Worm (Caenorhabditis elegans) whole organism, L2 larva: ENCODE measurements around the gene gnrr-4.

Source experiments
- ceh-16 ChIP-seq: fragments of 150-350 bp; optimal IDR thresholded peaks from 2 replicates; lab custom pipeline; 2014; ENCODE audit warnings: missing biosample characterization, missing genetic modification characterization
- dmd-4 ChIP-seq: sonication (generic microtip); optimal IDR thresholded peaks from 2 replicates; lab custom pipeline; 2017; ENCODE audit warnings: missing biosample characterization, missing genetic modification characterization
- lin-39 ChIP-seq: fragments of 150-350 bp; optimal IDR thresholded peaks from 2 replicates; lab custom pipeline; 2014; ENCODE audit warnings: missing biosample characterization, missing genetic modification reagents, missing genetic modification characterization
- mab-5 ChIP-seq: fragments of 150-350 bp; optimal IDR thresholded peaks from 2 replicates; lab custom pipeline; 2014; ENCODE audit warnings: missing biosample characterization, missing genetic modification characterization
- mdl-1 ChIP-seq, 2 experiments: fragments of 150-350 bp in 1 of 2; sonication (generic microtip) in 1 of 2; optimal IDR thresholded peaks; 2 replicates each; lab custom pipeline; 2017; ENCODE audit warnings: missing biosample characterization in 2 of 2, missing genetic modification characterization in 2 of 2
- zag-1 ChIP-seq: fragments of 150-350 bp; optimal IDR thresholded peaks from 2 replicates; lab custom pipeline; 2014; ENCODE audit warnings: missing biosample characterization, missing genetic modification characterization

- TF ChIP-seq zag-1: no peak
- peak in 1 of 2 experiments; percentile 44 for TF ChIP-seq mdl-1 (tag; optimal IDR thresholded peaks at IDR 0.05; lab: Kevin White, UChicago)
- no peak for TF ChIP-seq ceh-16 (tag; lab: Kevin White, UChicago)
- TF ChIP-seq mab-5 (tag; lab: Kevin White, UChicago): no peak
- TF ChIP-seq lin-39 (tag; lab: Kevin White, UChicago): no peak
- no peak for TF ChIP-seq dmd-4 (tag; lab: Kevin White, UChicago)
These were observed 46.9 kb downstream of the gnrr-4 start for ce11 chrX:5696197-5696596.
